Worm (Caenorhabditis elegans): ENCODE results near the gene ZK563.2.

Gene ZK563.2

ce11 chrX:3371264-3371663 is 2.5 kb downstream of the ZK563.2 start (continued):
- TF ChIP-seq daf-8 (GFP tag; IDR thresholded peaks at IDR 0.05), result no peak
- TF ChIP-seq unc-39 (tag; optimal IDR thresholded peaks at IDR 0.05), result no peak
- peak; percentile 65 for TF ChIP-seq duxl-1 (tag; optimal IDR thresholded peaks at IDR 0.05; ENCODE audit: poor library complexity)
- peak; percentile 96 for TF ChIP-seq F44E2.7 (GFP tag; IDR thresholded peaks at IDR 0.05)
- TF ChIP-seq fos-1 (tag; optimal IDR thresholded peaks at IDR 0.05), result no peak
- no peak for TF ChIP-seq egl-27 (tag; optimal IDR thresholded peaks at IDR 0.05)
- peak; percentile 73 for TF ChIP-seq spr-3 (GFP tag; optimal IDR thresholded peaks at IDR 0.05)
- TF ChIP-seq dve-1 (tag; optimal IDR thresholded peaks at IDR 0.05; ENCODE audit: insufficient read depth), result peak; percentile 56
- peak; percentile 75 for TF ChIP-seq lin-29 (GFP tag; IDR thresholded peaks at IDR 0.05)
- TF ChIP-seq daf-16 (GFP tag; optimal IDR thresholded peaks at IDR 0.05), result peak; percentile 45 to 82
- peak; percentile 89 for TF ChIP-seq daf-16 (tag; optimal IDR thresholded peaks at IDR 0.05)
- peak; percentile 23 for TF ChIP-seq lin-13 (GFP tag; optimal IDR thresholded peaks at IDR 0.05)
- peak; percentile 76 for TF ChIP-seq D1046.2 (GFP tag; IDR thresholded peaks at IDR 0.05)
- peak; percentile 95 for TF ChIP-seq hmg-1.1 (GFP tag; IDR thresholded peaks at IDR 0.05)
- TF ChIP-seq jun-1 (tag; optimal IDR thresholded peaks at IDR 0.05), result peak; percentile 18
- TF ChIP-seq nhr-28 (tag; optimal IDR thresholded peaks at IDR 0.05), result peak; percentile 37
- peak; percentile 81 for TF ChIP-seq nhr-42 (GFP tag; IDR thresholded peaks at IDR 0.05)
- peak; percentile 93 for TF ChIP-seq lim-7 (GFP tag; IDR thresholded peaks at IDR 0.05)
- peak; percentile 34 for TF ChIP-seq lir-3 (tag; optimal IDR thresholded peaks at IDR 0.05)
- peak; percentile 90 for TF ChIP-seq T26A8.4 (GFP tag; IDR thresholded peaks at IDR 0.05)
- peak; percentile 96 for TF ChIP-seq egl-43 (GFP tag; IDR thresholded peaks at IDR 0.05)
- no peak for TF ChIP-seq snpc-4 (tag; optimal IDR thresholded peaks at IDR 0.05)
- TF ChIP-seq ztf-11 (tag; optimal IDR thresholded peaks at IDR 0.05), result no peak
- no peak for TF ChIP-seq dpl-1 (GFP tag; optimal IDR thresholded peaks at IDR 0.05)
- peak; percentile 81 for TF ChIP-seq gei-8 (GFP tag; optimal IDR thresholded peaks at IDR 0.05)
- TF ChIP-seq Y48G9A.11 (GFP tag; IDR thresholded peaks at IDR 0.05), result peak; percentile 82

ce11 chrX:3374642-3375041 is 5.9 kb downstream of the ZK563.2 start, which contains the start of gene clc-3:
TSS of gene clc-3 (minus strand) at chrX:3374742.
- TF ChIP-seq unc-62 (GFP tag; optimal IDR thresholded peaks at IDR 0.05 in 1 of 2) (peak in 1 of 2 experiments; percentile 62), unc-62 (tag; optimal IDR thresholded peaks at IDR 0.05) (no peak), gei-8 (GFP tag; optimal IDR thresholded peaks at IDR 0.05) (no peak)

DNA sequence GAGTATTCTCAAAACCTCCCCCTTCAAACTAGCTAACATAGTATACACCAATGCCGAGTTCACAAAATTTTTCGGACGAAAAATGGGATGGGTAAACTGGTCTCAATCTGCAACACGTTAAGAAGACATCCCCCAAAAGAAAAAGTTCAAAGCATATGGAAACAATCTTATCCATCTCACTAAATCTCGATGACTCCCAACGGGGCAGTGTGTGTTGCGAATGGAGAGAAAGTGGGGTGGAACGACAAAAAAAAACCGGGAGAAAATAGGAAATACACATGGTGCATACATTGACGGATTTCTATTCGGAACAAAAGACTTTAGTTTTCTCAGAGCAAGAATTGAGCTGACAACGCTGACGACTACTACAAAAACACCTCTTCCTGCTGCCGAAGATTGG is 6.6 kb downstream of the ZK563.2 start:
- TF ChIP-seq F10B5.3 (tag; optimal IDR thresholded peaks at IDR 0.05) (no peak), madf-9 (GFP tag; conservative IDR thresholded peaks at IDR 0.05) (no peak), F44E2.7 (GFP tag; IDR thresholded peaks at IDR 0.05) (no peak), lsy-2 (tag; optimal IDR thresholded peaks at IDR 0.05) (no peak), unc-39 (tag; optimal IDR thresholded peaks at IDR 0.05) (no peak), mdt-29 (GFP tag; IDR thresholded peaks at IDR 0.05) (no peak), Y5F2A.4 (GFP tag; optimal IDR thresholded peaks at IDR 0.05) (no peak), aha-1 (tag) (peak; percentile 55)

DNA sequence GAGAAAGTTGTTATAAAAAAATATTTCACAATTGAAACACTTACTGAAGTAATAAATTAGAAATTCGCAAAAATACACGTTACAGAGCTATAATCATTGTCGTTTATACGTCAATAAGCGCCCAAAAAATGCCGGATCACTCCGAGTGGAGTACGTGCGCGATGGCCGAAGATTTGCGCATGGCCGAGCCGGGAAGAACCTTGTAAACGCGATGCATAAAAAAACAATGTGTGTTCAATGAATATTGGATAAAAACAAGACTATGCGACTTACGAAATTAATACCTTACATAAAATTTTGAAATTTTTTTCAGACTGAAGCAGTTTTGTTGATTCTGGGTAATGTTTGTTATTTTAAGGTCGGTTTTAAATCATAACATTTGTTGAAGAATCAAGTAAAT is 10.4 kb downstream of the ZK563.2 start, which contains the start of gene sorf-1:
Gene sorf-1, minus strand, starts transcription at position 135 of the 400 bp plus-strand sequence.
- TF ChIP-seq F44E2.7 (GFP tag; IDR thresholded peaks at IDR 0.05) (no peak), dmd-9 (GFP tag; IDR thresholded peaks at IDR 0.05) (no peak), rbr-2 (tag; optimal IDR thresholded peaks at IDR 0.05) (peak; percentile 14), mxl-2 (GFP tag; conservative IDR thresholded peaks at IDR 0.05) (no peak), nhr-11 (tag; optimal IDR thresholded peaks at IDR 0.05) (no peak), unc-39 (tag; optimal IDR thresholded peaks at IDR 0.05) (no peak), mes-2 (tag; optimal IDR thresholded peaks at IDR 0.05; ENCODE audit: poor library complexity, severe bottlenecking) (peak; percentile 95), dmd-6 (GFP tag; IDR thresholded peaks at IDR 0.05) (peak; percentile 38), aha-1 (tag) (peak; percentile 85), dpl-1 (GFP tag; optimal IDR thresholded peaks at IDR 0.05) (peak; percentile 41), vab-7 (GFP tag; IDR thresholded peaks at IDR 0.05) (no peak), daf-16 (GFP tag; optimal IDR thresholded peaks at IDR 0.05) (no peak), daf-16 (tag; optimal IDR thresholded peaks at IDR 0.05) (no peak), unc-130 (GFP tag; optimal IDR thresholded peaks at IDR 0.05) (peak; percentile 9), mdt-29 (GFP tag; IDR thresholded peaks at IDR 0.05) (no peak), madf-5 (GFP tag; IDR thresholded peaks at IDR 0.05) (no peak), mep-1 (tag; optimal IDR thresholded peaks at IDR 0.05) (peak; percentile 46), dmd-8 (GFP tag; IDR thresholded peaks at IDR 0.05) (no peak), hlh-30 (tag; optimal IDR thresholded peaks at IDR 0.05; ENCODE audit: insufficient read depth) (peak; percentile 39), zip-11 (GFP tag; IDR thresholded peaks at IDR 0.05) (no peak), php-3 (GFP tag; IDR thresholded peaks at IDR 0.05) (no peak), F10B5.3 (tag; optimal IDR thresholded peaks at IDR 0.05) (no peak)

Measured in whole organism, L4 larva.